Worm (Caenorhabditis elegans): ENCODE data around the gene ZK1290.11.

Gene ZK1290.11

DNA sequence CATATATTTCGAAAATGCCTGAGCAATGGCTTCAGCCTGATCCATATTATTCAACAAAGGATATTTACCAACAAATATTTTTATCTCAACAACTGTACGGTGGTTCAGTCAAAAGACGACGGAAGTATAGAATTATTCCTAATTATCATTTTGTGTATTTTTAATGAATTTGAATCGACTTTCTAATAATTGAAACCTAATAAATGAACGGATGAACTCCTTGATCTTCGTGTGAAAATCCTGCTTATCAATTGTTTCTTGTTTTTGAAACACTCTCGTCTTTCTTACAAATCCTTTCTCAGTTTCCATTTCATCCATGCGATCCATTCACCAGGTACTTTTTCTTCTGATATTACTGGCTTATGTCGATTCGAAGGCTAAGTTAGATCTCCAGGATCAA is 14.2 kb upstream of the ZK1290.11 start, which contains the start of gene F35D2.1:
Gene F35D2.1, plus strand, starts transcription at position 301 of the 400 bp plus-strand sequence.
- TF ChIP-seq skn-1 (tag; optimal IDR thresholded peaks at IDR 0.05): no peak
- TF ChIP-seq ceh-9 (tag; optimal IDR thresholded peaks at IDR 0.05): no peak
- TF ChIP-seq jun-1 (tag; optimal IDR thresholded peaks at IDR 0.05): no peak
- TF ChIP-seq nhr-76 (tag; optimal IDR thresholded peaks at IDR 0.05): no peak
- no peak for TF ChIP-seq sea-2 (GFP tag; optimal IDR thresholded peaks at IDR 0.05)
- TF ChIP-seq lin-39 (tag; optimal IDR thresholded peaks at IDR 0.05): no peak
- TF ChIP-seq ceh-16 (tag; optimal IDR thresholded peaks at IDR 0.05): no peak
- no peak for TF ChIP-seq lsy-12 (tag; optimal IDR thresholded peaks at IDR 0.05)
- no peak for TF ChIP-seq daf-12 (tag; optimal IDR thresholded peaks at IDR 0.05)
- no peak for TF ChIP-seq unc-62 (GFP tag; optimal IDR thresholded peaks at IDR 0.05)
- no peak for TF ChIP-seq nhr-28 (tag; optimal IDR thresholded peaks at IDR 0.05)
- no peak for TF ChIP-seq lin-15B (tag; optimal IDR thresholded peaks at IDR 0.05)
- no peak for TF ChIP-seq nhr-237 (tag; optimal IDR thresholded peaks at IDR 0.05)
- TF ChIP-seq ztf-11 (tag; optimal IDR thresholded peaks at IDR 0.05): no peak
- TF ChIP-seq nhr-23 (tag; optimal IDR thresholded peaks at IDR 0.05): no peak
- no peak for TF ChIP-seq fos-1 (tag; optimal IDR thresholded peaks at IDR 0.05)
- TF ChIP-seq ceh-82 (tag; optimal IDR thresholded peaks at IDR 0.05): no peak
- TF ChIP-seq fkh-10 (GFP tag; optimal IDR thresholded peaks at IDR 0.05): no peak
- no peak for TF ChIP-seq aly-2 (tag; optimal IDR thresholded peaks at IDR 0.05)

DNA sequence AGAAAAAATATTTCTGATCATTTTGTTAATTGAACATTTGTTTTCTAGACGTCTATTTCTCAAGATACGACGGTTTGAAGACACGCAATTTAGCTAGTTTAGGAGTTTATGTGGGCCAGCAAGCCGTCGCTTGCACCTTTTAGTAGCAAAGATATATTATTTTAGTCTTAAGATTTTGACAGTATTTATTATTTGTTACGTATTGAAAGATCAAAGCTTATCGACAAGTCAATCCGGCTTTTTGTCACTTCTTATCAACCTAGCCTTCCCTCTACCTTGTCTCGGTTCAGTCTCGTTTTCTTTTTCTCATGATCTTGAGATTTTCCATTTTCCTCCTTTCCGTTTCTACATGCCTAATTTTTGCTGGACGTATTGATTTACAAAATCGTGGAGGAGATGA is 12.7 kb upstream of the ZK1290.11 start, which contains the start of gene F35D2.2:
Gene F35D2.2, plus strand, starts transcription at position 301 of the 400 bp plus-strand sequence.
- TF ChIP-seq unc-62 (GFP tag; optimal IDR thresholded peaks at IDR 0.05) (no peak), R02D3.7 (tag; optimal IDR thresholded peaks at IDR 0.05) (no peak), ztf-11 (tag; optimal IDR thresholded peaks at IDR 0.05) (no peak), ama-1 (optimal IDR thresholded peaks at IDR 0.05) (no peak), nhr-12 (tag; optimal IDR thresholded peaks at IDR 0.05) (no peak), aly-2 (tag; optimal IDR thresholded peaks at IDR 0.05) (no peak)

DNA sequence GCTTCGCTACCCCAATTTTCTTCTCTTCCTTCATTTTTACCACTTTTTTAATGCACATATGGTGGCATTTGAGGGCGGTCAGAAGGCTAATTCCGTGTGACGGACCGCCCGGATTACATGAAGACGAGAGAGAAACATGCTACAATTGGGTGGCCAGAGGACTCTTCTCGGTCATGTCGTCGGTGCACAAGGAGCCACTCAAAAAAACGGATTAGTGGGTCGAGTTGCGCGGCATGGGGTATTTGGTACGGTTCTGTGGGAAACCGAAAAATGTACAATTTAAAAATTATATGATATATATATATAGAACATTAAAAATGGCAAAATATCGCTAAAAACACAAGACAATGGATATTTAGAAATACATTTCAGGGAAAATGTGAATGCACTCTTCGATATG is 9.4 kb upstream of the ZK1290.11 start:
- TF ChIP-seq tbx-2 (tag; optimal IDR thresholded peaks at IDR 0.05) (no peak), hmg-11 (tag; optimal IDR thresholded peaks at IDR 0.05) (no peak), fos-1 (tag; optimal IDR thresholded peaks at IDR 0.05) (no peak), pqm-1 (tag; optimal IDR thresholded peaks at IDR 0.05) (no peak), daf-12 (tag; optimal IDR thresholded peaks at IDR 0.05) (no peak), elt-1 (tag; optimal IDR thresholded peaks at IDR 0.05) (no peak), sea-2 (GFP tag; optimal IDR thresholded peaks at IDR 0.05) (no peak), nhr-43 (tag; optimal IDR thresholded peaks at IDR 0.05; ENCODE audit: poor library complexity, severe bottlenecking) (no peak), ztf-4 (tag; optimal IDR thresholded peaks at IDR 0.05) (no peak), snpc-4 (tag; optimal IDR thresholded peaks at IDR 0.05) (no peak), ama-1 (optimal IDR thresholded peaks at IDR 0.05) (no peak), mdl-1 (tag; optimal IDR thresholded peaks at IDR 0.05) (no peak), nhr-28 (tag; optimal IDR thresholded peaks at IDR 0.05) (no peak), lsy-12 (tag; optimal IDR thresholded peaks at IDR 0.05) (no peak), elt-2 (tag; optimal IDR thresholded peaks at IDR 0.05) (no peak), nhr-12 (tag; optimal IDR thresholded peaks at IDR 0.05) (no peak), egl-27 (tag; optimal IDR thresholded peaks at IDR 0.05) (no peak)

DNA sequence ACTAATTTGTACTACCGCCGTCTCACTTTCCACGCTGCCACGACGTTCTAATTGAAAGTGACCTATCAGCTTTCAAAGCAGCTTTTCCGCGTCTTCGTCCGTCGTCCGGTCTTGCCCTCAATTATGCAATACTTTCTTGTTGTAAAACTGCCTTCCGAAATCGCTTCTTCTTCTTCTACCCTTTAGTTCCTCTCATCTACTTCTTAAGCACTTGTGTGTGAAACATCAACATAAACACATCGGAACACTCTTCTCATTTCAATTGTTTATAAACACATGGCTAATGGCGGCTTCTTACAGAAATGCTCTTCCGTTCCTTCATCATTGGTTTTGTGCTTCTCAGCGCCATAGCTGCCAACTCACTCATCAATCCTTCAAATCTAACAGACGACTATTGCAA is 8.9 kb upstream of the ZK1290.11 start, which contains the start of gene F35D2.3:
Gene F35D2.3, plus strand, starts transcription at position 301 of the 400 bp plus-strand sequence.
- TF ChIP-seq elt-2 (tag; optimal IDR thresholded peaks at IDR 0.05) (no peak), ztf-11 (tag; optimal IDR thresholded peaks at IDR 0.05) (no peak), ceh-82 (tag; optimal IDR thresholded peaks at IDR 0.05) (no peak), lsy-12 (tag; optimal IDR thresholded peaks at IDR 0.05) (no peak), nhr-25 (tag; optimal IDR thresholded peaks at IDR 0.05) (no peak), mml-1 (tag; optimal IDR thresholded peaks at IDR 0.05) (no peak), nfya-1 (tag; optimal IDR thresholded peaks at IDR 0.05; ENCODE audit: insufficient read depth) (no peak), skn-1 (tag; optimal IDR thresholded peaks at IDR 0.05) (no peak), nhr-67 (tag; optimal IDR thresholded peaks at IDR 0.05) (no peak), nhr-28 (tag; optimal IDR thresholded peaks at IDR 0.05) (no peak), egl-5 (tag; optimal IDR thresholded peaks at IDR 0.05) (no peak), eor-1 (tag; optimal IDR thresholded peaks at IDR 0.05) (no peak)

Measured in whole organism, L3 larva.